Fruit fly (Drosophila melanogaster) whole organism, larva: ENCODE data around the gene CG17768.

ENCODE experiments used
- noc ChIP-seq: fragments of 200-800 bp; sonication (Bioruptor generic); optimal IDR thresholded peaks from 3 replicates; lab custom pipeline; 2019; ENCODE audit warnings: missing biosample characterization, mild to moderate bottlenecking, missing genetic modification characterization, moderate library complexity

The CG17768 gene

dm6 chr2L:10405008-10405654, at the start of gene CG17768, which contains the start of the genes LSm-4 and Ir31a:
TSS of gene CG17768 (minus strand) at chr2L:10405203.
TSS of gene LSm-4 (minus strand) at chr2L:10405203.
TSS of gene Ir31a (plus strand) at chr2L:10405565.
- TF ChIP-seq noc (tag; lab: Kevin White, UChicago): no peak

- TF ChIP-seq noc (tag; lab: Kevin White, UChicago): no peak
Observed at dm6 chr2L:10452296-10452695, 47.3 kb upstream of the CG17768 start, which contains the start of gene ppk10. TSS of gene ppk10 (minus strand) at chr2L:10452396.

dm6 chr2L:10442048-10442790, 37.2 kb upstream of the CG17768 start, which contains the start of gene loh:
TSS of gene loh (plus strand) at chr2L:10442534.
- no peak for TF ChIP-seq noc (tag; lab: Kevin White, UChicago)

- no peak for TF ChIP-seq noc (tag; lab: Kevin White, UChicago)
Observed at dm6 chr2L:10439174-10439573, 34.2 kb upstream of the CG17768 start, which contains the start of gene Nse4. TSS of gene Nse4 (plus strand) at chr2L:10439440.

- no peak for TF ChIP-seq noc (tag; lab: Kevin White, UChicago)
Observed at dm6 chr2L:10437317-10437716, 32.3 kb upstream of the CG17768 start, which contains the start of gene STUB1. TSS of gene STUB1 (plus strand) at chr2L:10437548.

- TF ChIP-seq noc (tag; lab: Kevin White, UChicago): no peak
Observed at dm6 chr2L:10435606-10436160, 30.7 kb upstream of the CG17768 start, which contains the start of the genes TBC1D16 and holn1. TSS of gene TBC1D16 (minus strand) at chr2L:10435656. TSS of gene holn1 (plus strand) at chr2L:10435995.

dm6 chr2L:10430802-10431476, 25.9 kb upstream of the CG17768 start, which contains the start of the genes Bug22 and TfIIB:
TSS of gene Bug22 (minus strand) at chr2L:10430918.
TSS of gene TfIIB (plus strand) at chr2L:10431338.
- TF ChIP-seq noc (tag; lab: Kevin White, UChicago): no peak

- TF ChIP-seq noc (tag; lab: Kevin White, UChicago): peak; percentile 8
Observed at dm6 chr2L:10428528-10428927, 23.5 kb upstream of the CG17768 start, which contains the start of gene CG5188. TSS of gene CG5188 (plus strand) at chr2L:10428829.

dm6 chr2L:10426534-10427048, 21.6 kb upstream of the CG17768 start, which contains the start of the genes SmB and KdelR:
TSS of gene SmB (minus strand) at chr2L:10426627.
TSS of gene KdelR (plus strand) at chr2L:10426887.
- TF ChIP-seq noc (tag; lab: Kevin White, UChicago): no peak

dm6 chr2L:10425599-10425998, 20.6 kb upstream of the CG17768 start:
- TF ChIP-seq noc (tag; lab: Kevin White, UChicago): no peak

dm6 chr2L:10422643-10423606, 17.9 kb upstream of the CG17768 start, which contains the start of the genes pie and Wdfy2:
TSS of gene pie (minus strand) at chr2L:10422780.
TSS of gene Wdfy2 (plus strand) at chr2L:10423291.
- no peak for TF ChIP-seq noc (tag; lab: Kevin White, UChicago)

- no peak for TF ChIP-seq noc (tag; lab: Kevin White, UChicago)
Observed at dm6 chr2L:10418981-10419380, 14.0 kb upstream of the CG17768 start, which contains the start of gene RfC3. TSS of gene RfC3 (plus strand) at chr2L:10419190.
